Worm (Caenorhabditis elegans): ENCODE results near the gene Y11D7A.8.
"Not testable (repeated sequence)": the region's sequence is repeated elsewhere in the genome, so short reads cannot be mapped to it uniquely, and the experiment has no call there.

The Y11D7A.8 gene

ce11 chrIV:9274008-9274529, 22.9 kb downstream of the Y11D7A.8 start, which contains the start of gene nmy-3:
Gene nmy-3 (plus strand): TSS chrIV:9274479.
- TF ChIP-seq med-1 (GFP tag; optimal IDR thresholded peaks at IDR 0.05; ENCODE audit: insufficient read depth) (no peak), ztf-29 (GFP tag; IDR thresholded peaks at IDR 0.05) (no peak), flt-1 (GFP tag; IDR thresholded peaks at IDR 0.05) (no peak), ztf-23 (GFP tag; IDR thresholded peaks at IDR 0.05) (no peak), klf-2 (GFP tag; conservative IDR thresholded peaks at IDR 0.05) (no peak), cog-1 (tag; optimal IDR thresholded peaks at IDR 0.05) (no peak)

DNA sequence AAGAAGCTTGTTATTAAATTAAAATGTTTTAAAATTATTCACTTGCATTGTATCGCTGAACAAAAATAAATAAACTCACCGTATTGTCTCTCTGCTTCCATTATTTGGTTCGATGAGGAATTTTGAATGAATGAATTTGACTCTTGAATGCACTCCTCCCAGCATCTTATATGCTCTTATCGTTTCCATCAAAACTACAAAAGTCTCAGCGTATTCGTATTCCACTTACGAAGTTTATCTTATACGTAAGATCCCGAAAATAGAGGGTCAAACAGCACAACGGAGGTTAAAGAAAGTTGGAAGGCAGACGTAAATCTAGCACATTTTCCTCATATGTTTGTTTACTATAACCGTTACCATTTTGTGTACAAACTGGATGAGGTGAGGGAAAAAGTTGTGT, 35.1 kb downstream of the Y11D7A.8 start, which contains the start of gene nhr-267:
TSS of gene nhr-267 (minus strand) at position 101 of the 400 bp plus-strand sequence.
- not testable (repeated sequence) for TF ChIP-seq ztf-23 (GFP tag; IDR thresholded peaks at IDR 0.05); ztf-29 (GFP tag; IDR thresholded peaks at IDR 0.05); cog-1 (tag; optimal IDR thresholded peaks at IDR 0.05)

DNA sequence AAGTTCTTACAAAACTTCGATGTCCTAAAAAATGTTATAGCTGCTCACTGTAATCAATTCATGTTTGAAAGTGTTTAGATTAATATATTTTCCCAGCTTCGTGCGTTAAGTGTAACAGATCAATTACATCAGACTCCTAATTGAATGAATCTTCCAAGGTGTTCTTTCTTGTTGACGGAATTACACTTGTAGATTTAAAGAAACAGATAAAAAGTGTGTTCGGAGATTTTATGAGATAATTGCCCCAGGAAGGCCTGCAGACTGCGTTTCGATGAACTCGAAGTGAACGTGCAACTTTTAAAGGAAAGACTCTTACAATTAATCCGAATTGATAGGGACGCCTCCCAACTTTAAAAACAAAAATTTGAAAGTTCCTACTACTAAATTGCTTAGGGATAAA, 38.5 kb downstream of the Y11D7A.8 start:
- TF ChIP-seq ztf-29 (GFP tag; IDR thresholded peaks at IDR 0.05) (no peak), flt-1 (GFP tag; IDR thresholded peaks at IDR 0.05) (no peak), ztf-23 (GFP tag; IDR thresholded peaks at IDR 0.05) (no peak), ref-1 (GFP tag; conservative IDR thresholded peaks at IDR 0.05) (no peak), T22C8.4 (GFP tag; IDR thresholded peaks at IDR 0.05) (no peak), tab-1 (GFP tag; IDR thresholded peaks at IDR 0.05) (no peak), klf-2 (GFP tag; conservative IDR thresholded peaks at IDR 0.05) (no peak), med-1 (GFP tag; optimal IDR thresholded peaks at IDR 0.05; ENCODE audit: insufficient read depth) (no peak), cog-1 (tag; optimal IDR thresholded peaks at IDR 0.05) (no peak)

DNA sequence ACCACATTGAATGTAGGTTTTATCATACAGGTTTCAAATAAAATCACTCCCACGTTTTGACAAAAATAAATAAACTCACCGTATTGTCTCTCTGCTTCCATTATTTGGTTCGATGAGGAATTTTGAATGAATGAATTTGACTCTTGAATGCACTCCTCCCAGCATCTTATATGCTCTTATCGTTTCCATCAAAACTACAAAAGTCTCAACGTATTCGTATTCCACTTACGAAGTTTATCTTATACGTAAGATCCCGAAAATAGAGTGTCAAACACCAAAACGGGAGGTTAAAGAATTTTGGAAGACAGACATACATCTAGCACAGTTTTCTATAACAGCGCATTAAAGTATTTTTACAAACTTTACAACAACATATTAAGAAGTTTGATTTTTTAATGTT, 42.6 kb downstream of the Y11D7A.8 start, which contains the start of gene nhr-264:
TSS of gene nhr-264 (minus strand) at position 101 of the 400 bp plus-strand sequence.
- not testable (repeated sequence) for TF ChIP-seq cog-1 (tag; optimal IDR thresholded peaks at IDR 0.05); T22C8.4 (GFP tag; IDR thresholded peaks at IDR 0.05); ztf-23 (GFP tag; IDR thresholded peaks at IDR 0.05)

DNA sequence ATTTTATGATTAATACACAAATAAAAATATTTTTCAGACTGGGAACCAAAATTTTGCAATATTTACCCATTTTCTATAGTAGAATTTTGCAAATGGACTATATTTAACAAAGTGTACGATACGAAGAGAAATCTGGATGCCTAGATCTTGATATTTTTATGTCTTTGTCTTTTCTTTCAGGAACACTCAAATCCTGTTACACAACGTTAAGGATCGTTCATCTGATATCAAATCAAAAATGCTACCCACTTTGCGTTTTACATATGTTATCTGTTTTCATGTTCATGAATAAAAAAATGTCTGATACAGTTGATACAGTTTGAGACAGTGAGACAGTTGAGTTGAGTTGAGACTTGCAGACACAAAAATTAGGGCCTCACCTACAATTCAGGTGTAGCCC, 45.1 kb downstream of the Y11D7A.8 start, which contains the start of gene F49C12.1:
TSS of gene F49C12.1 (minus strand) at position 70 of the 400 bp plus-strand sequence.
- no peak for TF ChIP-seq cog-1 (tag; optimal IDR thresholded peaks at IDR 0.05)
- TF ChIP-seq klf-2 (GFP tag; conservative IDR thresholded peaks at IDR 0.05), result no peak
- no peak for TF ChIP-seq ztf-23 (GFP tag; IDR thresholded peaks at IDR 0.05)
- no peak for TF ChIP-seq T22C8.4 (GFP tag; IDR thresholded peaks at IDR 0.05)
- no peak for TF ChIP-seq med-1 (GFP tag; optimal IDR thresholded peaks at IDR 0.05; ENCODE audit: insufficient read depth)
- TF ChIP-seq flt-1 (GFP tag; IDR thresholded peaks at IDR 0.05), result no peak
- TF ChIP-seq tab-1 (GFP tag; IDR thresholded peaks at IDR 0.05), result no peak
- TF ChIP-seq ztf-29 (GFP tag; IDR thresholded peaks at IDR 0.05), result no peak
- no peak for TF ChIP-seq ref-1 (GFP tag; conservative IDR thresholded peaks at IDR 0.05)

ce11 chrIV:9299145-9299544, 48.0 kb downstream of the Y11D7A.8 start, which contains the start of gene F49C12.2:
Gene F49C12.2 (minus strand): TSS chrIV:9299245.
- TF ChIP-seq ztf-29 (GFP tag; IDR thresholded peaks at IDR 0.05) (no peak), ref-1 (GFP tag; conservative IDR thresholded peaks at IDR 0.05) (no peak), flt-1 (GFP tag; IDR thresholded peaks at IDR 0.05) (no peak), tab-1 (GFP tag; IDR thresholded peaks at IDR 0.05) (no peak), T22C8.4 (GFP tag; IDR thresholded peaks at IDR 0.05) (no peak), klf-2 (GFP tag; conservative IDR thresholded peaks at IDR 0.05) (no peak)

DNA sequence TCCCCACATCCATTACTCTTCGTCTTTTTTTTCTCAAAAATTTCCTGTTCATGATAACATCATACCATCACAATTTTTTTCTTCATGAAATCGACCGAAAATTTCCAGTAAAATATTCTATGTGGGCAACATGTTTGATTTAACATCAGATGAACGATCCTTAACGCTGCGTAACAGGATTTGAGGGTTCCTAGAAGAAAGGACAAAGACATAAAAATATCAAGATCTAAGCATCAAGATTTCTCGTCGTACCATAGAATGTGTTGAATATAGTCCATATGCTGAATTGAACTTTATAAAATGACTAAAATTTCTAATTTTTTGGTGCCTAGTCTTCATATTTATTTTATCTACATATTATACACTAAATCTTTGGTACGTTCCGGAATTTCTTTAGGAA, 48.9 kb downstream of the Y11D7A.8 start, which contains the start of gene F49C12.3:
TSS of gene F49C12.3 (plus strand) at position 301 of the 400 bp plus-strand sequence.
- no peak for TF ChIP-seq med-1 (GFP tag; optimal IDR thresholded peaks at IDR 0.05; ENCODE audit: insufficient read depth)
- no peak for TF ChIP-seq klf-2 (GFP tag; conservative IDR thresholded peaks at IDR 0.05)
- TF ChIP-seq ref-1 (GFP tag; conservative IDR thresholded peaks at IDR 0.05), result no peak
- no peak for TF ChIP-seq cog-1 (tag; optimal IDR thresholded peaks at IDR 0.05)
- no peak for TF ChIP-seq T22C8.4 (GFP tag; IDR thresholded peaks at IDR 0.05)
- no peak for TF ChIP-seq flt-1 (GFP tag; IDR thresholded peaks at IDR 0.05)
- TF ChIP-seq ztf-29 (GFP tag; IDR thresholded peaks at IDR 0.05), result no peak
- TF ChIP-seq tab-1 (GFP tag; IDR thresholded peaks at IDR 0.05), result no peak
- no peak for TF ChIP-seq ztf-23 (GFP tag; IDR thresholded peaks at IDR 0.05)
